Worm (Caenorhabditis elegans): ENCODE results near the gene str-166.

The str-166 gene

DNA sequence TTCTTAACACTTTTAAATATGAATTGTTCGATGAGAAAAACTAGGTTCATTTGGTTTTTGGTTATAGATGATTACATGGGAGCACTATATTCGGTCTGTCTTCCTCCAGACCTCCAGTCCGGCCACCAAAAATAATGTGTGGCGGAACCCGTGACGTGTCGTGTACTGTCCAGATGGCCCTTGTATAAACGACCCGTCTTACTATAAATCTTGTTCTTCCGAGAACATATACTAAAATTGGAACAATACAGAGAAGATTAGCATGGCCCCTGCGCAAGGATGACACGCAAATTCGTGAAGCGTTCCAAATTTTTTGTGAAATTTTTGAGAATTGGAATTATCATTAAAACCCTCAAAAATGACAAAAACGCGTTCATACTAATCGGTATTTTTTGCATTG, 17.5 kb upstream of the str-166 start:
- TF ChIP-seq unc-86 (tag; optimal IDR thresholded peaks at IDR 0.05), result no peak
- TF ChIP-seq vab-15 (tag; optimal IDR thresholded peaks at IDR 0.05), result no peak
- TF ChIP-seq irx-1 (tag; optimal IDR thresholded peaks at IDR 0.05), result no peak
- TF ChIP-seq lsy-2 (tag; optimal IDR thresholded peaks at IDR 0.05), result no peak
- no peak for TF ChIP-seq mef-2 (tag; optimal IDR thresholded peaks at IDR 0.05)
- TF ChIP-seq ces-1 (GFP tag; optimal IDR thresholded peaks at IDR 0.05), result no peak
- no peak for TF ChIP-seq egl-13 (tag; optimal IDR thresholded peaks at IDR 0.05)

- TF ChIP-seq nhr-71 (tag; optimal IDR thresholded peaks at IDR 0.05) (no peak), ceh-63 (GFP tag; optimal IDR thresholded peaks at IDR 0.05) (no peak), isw-1 (GFP tag; IDR thresholded peaks at IDR 0.05) (no peak), nhr-237 (tag; optimal IDR thresholded peaks at IDR 0.05) (no peak), pax-3 (tag; optimal IDR thresholded peaks at IDR 0.05) (no peak)
Measured at ce11 chrIV:4867610-4868009, 16.5 kb upstream of the str-166 start, which contains the start of gene str-172. TSS of gene str-172 (minus strand) at chrIV:4867710.

- no peak for TF ChIP-seq lin-13 (GFP tag; optimal IDR thresholded peaks at IDR 0.05)
- TF ChIP-seq elt-3 (tag; optimal IDR thresholded peaks at IDR 0.05), result no peak
- TF ChIP-seq tlp-1 (tag; optimal IDR thresholded peaks at IDR 0.05), result no peak
- TF ChIP-seq mdl-1 (tag; optimal IDR thresholded peaks at IDR 0.05), result no peak
- no peak for TF ChIP-seq nhr-20 (tag; optimal IDR thresholded peaks at IDR 0.05)
- TF ChIP-seq F16B12.6 (tag; optimal IDR thresholded peaks at IDR 0.05), result no peak
- no peak for TF ChIP-seq vab-15 (tag; optimal IDR thresholded peaks at IDR 0.05)
- no peak for TF ChIP-seq nhr-77 (tag; optimal IDR thresholded peaks at IDR 0.05)
- no peak for TF ChIP-seq nhr-47 (tag; optimal IDR thresholded peaks at IDR 0.05)
- no peak for TF ChIP-seq C16A3.4 (tag; optimal IDR thresholded peaks at IDR 0.05)
- no peak for TF ChIP-seq efl-3 (GFP tag; optimal IDR thresholded peaks at IDR 0.05)
- TF ChIP-seq ztf-11 (tag; optimal IDR thresholded peaks at IDR 0.05), result no peak
- no peak for TF ChIP-seq nhr-19 (GFP tag; conservative IDR thresholded peaks at IDR 0.05)
Measured at ce11 chrIV:4870546-4870945, 13.5 kb upstream of the str-166 start, which contains the start of gene str-175. TSS of gene str-175 (minus strand) at chrIV:4870646.

DNA sequence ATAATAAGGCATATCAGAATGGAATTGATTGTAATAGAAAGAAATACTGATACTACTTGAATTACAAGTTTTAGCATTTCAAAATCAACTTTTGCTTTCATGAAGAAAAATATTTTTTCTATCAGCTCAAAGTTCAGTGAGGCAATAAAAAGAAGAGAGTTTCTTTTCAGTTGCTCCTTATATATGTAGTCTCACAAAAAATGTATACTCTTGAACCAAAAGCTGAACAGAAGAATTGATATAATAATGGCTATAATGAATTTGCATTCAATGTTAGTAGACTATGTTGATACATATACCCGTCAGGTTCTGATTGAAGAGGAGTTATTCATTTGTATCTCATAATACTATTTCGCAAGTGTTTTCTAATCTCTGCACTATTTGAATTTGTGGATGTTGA, 9.5 kb upstream of the str-166 start, which contains the start of gene str-174:
str-174 (minus strand) TSS at position 101 of the 400 bp plus-strand sequence.
- TF ChIP-seq egl-27 (tag; optimal IDR thresholded peaks at IDR 0.05), result no peak
- TF ChIP-seq nhr-85 (tag), result no peak
- TF ChIP-seq C04F5.9 (tag; optimal IDR thresholded peaks at IDR 0.05), result no peak

ce11 chrIV:4877102-4877501, 7.0 kb upstream of the str-166 start, which contains the start of gene str-170:
TSS of gene str-170 (plus strand) at chrIV:4877402.
- TF ChIP-seq nhr-12 (tag; optimal IDR thresholded peaks at IDR 0.05) (no peak), dsc-1 (tag; optimal IDR thresholded peaks at IDR 0.05) (no peak), tbx-2 (tag; optimal IDR thresholded peaks at IDR 0.05) (no peak), ceh-82 (tag; optimal IDR thresholded peaks at IDR 0.05) (no peak), nhr-28 (tag; optimal IDR thresholded peaks at IDR 0.05) (no peak), mep-1 (tag; optimal IDR thresholded peaks at IDR 0.05) (no peak), elt-2 (tag; optimal IDR thresholded peaks at IDR 0.05) (no peak), swsn-7 (tag; optimal IDR thresholded peaks at IDR 0.05) (no peak), zip-4 (GFP tag; optimal IDR thresholded peaks at IDR 0.05) (no peak), unc-30 (tag; optimal IDR thresholded peaks at IDR 0.05) (no peak), alr-1 (tag; optimal IDR thresholded peaks at IDR 0.05; ENCODE audit: borderline replicate concordance) (no peak), vab-15 (tag; optimal IDR thresholded peaks at IDR 0.05) (no peak), nhr-84 (tag; optimal IDR thresholded peaks at IDR 0.05) (no peak), efl-3 (GFP tag; optimal IDR thresholded peaks at IDR 0.05) (no peak), C34B4.2 (tag; optimal IDR thresholded peaks at IDR 0.05) (no peak), ztf-11 (tag; optimal IDR thresholded peaks at IDR 0.05) (no peak)
